Worm (Caenorhabditis elegans) whole organism, young adult: ENCODE data around the gene sulp-4.

Source experiments
- B0336.3 ChIP-seq: fragments of 200-800 bp; sonication (Bioruptor generic); IDR thresholded peaks from 2 replicates; pipeline ENCODE4 v1.3.6; 2022; ENCODE audit warnings: missing genetic modification characterization, missing compliant biosample characterization
- C06A6.2 ChIP-seq: fragments of 200-800 bp; sonication (Bioruptor generic); conservative IDR thresholded peaks from 2 replicates; pipeline ENCODE4 v1.3.6; 2022; ENCODE audit warnings: missing genetic modification characterization, missing compliant biosample characterization
- F23B12.7 ChIP-seq: sonication (generic microtip); optimal IDR thresholded peaks from 2 replicates; lab custom pipeline; 2017; ENCODE audit warnings: missing genetic modification characterization, mild to moderate bottlenecking, missing compliant biosample characterization, antibody characterized with exemption, moderate library complexity; ENCODE audit not compliant: insufficient read depth
- F57A8.1 ChIP-seq: fragments of 200-800 bp; sonication (Bioruptor generic); optimal IDR thresholded peaks from 2 replicates; lab custom pipeline; 2018; ENCODE audit warnings: mild to moderate bottlenecking, missing genetic modification characterization, moderate library complexity, missing compliant biosample characterization
- K12H6.12 ChIP-seq: fragments of 200-800 bp; sonication (Bioruptor generic); optimal IDR thresholded peaks from 2 replicates; lab custom pipeline; 2018; ENCODE audit warnings: mild to moderate bottlenecking, missing genetic modification characterization, missing compliant biosample characterization
- T26A5.8 ChIP-seq: sonication (generic microtip); optimal IDR thresholded peaks from 2 replicates; lab custom pipeline; 2016; ENCODE audit warnings: missing genetic modification characterization, missing compliant biosample characterization
- Y53F4B.3 ChIP-seq: fragments of 200-800 bp; sonication (Bioruptor generic); IDR thresholded peaks from 2 replicates; pipeline ENCODE4 v1.3.6; 2022; ENCODE audit warnings: missing genetic modification reagents, missing genetic modification characterization, missing compliant biosample characterization
- Y79H2A.3 ChIP-seq: fragments of 200-800 bp; sonication (Bioruptor generic); conservative IDR thresholded peaks from 2 replicates; pipeline ENCODE4 v1.3.6; 2022; ENCODE audit warnings: missing genetic modification reagents, missing genetic modification characterization, missing compliant biosample characterization
- Y95B8A.8 ChIP-seq: fragments of 200-800 bp; sonication (Bioruptor generic); IDR thresholded peaks from 2 replicates; pipeline ENCODE4 v1.3.6; 2022; ENCODE audit warnings: missing genetic modification reagents, missing genetic modification characterization, missing compliant biosample characterization
- ama-1 ChIP-seq, 3 experiments: fragments of 150-350 bp in 1 of 3; sonication (generic microtip) in 2 of 3; optimal IDR thresholded peaks; 2 replicates each; lab custom pipeline; 2014 to 2018; ENCODE audit warnings: missing biosample characterization in 2 of 3, missing genetic modification characterization in 2 of 3, missing genetic modification reagents in 2 of 3
- atf-7 ChIP-seq: sonication (generic microtip); optimal IDR thresholded peaks from 2 replicates; lab custom pipeline; 2017; ENCODE audit warnings: mild to moderate bottlenecking, missing genetic modification characterization, missing compliant biosample characterization
- attf-5 ChIP-seq: fragments of 200-800 bp; sonication (Bioruptor generic); optimal IDR thresholded peaks from 2 replicates; lab custom pipeline; 2018; ENCODE audit warnings: mild to moderate bottlenecking, missing genetic modification characterization, missing compliant biosample characterization
- bed-2 ChIP-seq: fragments of 200-800 bp; sonication (Bioruptor generic); IDR thresholded peaks from 2 replicates; pipeline ENCODE4 v1.3.6; 2022; ENCODE audit warnings: missing genetic modification reagents, missing genetic modification characterization, missing compliant biosample characterization
- cebp-1 ChIP-seq, 2 experiments: fragments of 200-800 bp in 1 of 2; sonication (Bioruptor generic) in 1 of 2; sonication (generic microtip) in 1 of 2; IDR thresholded peaks in 1 of 2; optimal IDR thresholded peaks in 1 of 2; 2 replicates each; pipeline versions ENCODE4 v1.3.6 to Lab custom; 2017 to 2022; ENCODE audit warnings: missing compliant biosample characterization in 2 of 2, missing genetic modification characterization in 2 of 2, mild to moderate bottlenecking in 1 of 2, missing genetic modification reagents in 1 of 2, moderate library complexity in 1 of 2
- ceh-27 ChIP-seq: fragments of 200-800 bp; sonication (Bioruptor generic); optimal IDR thresholded peaks from 2 replicates; lab custom pipeline; 2018; ENCODE audit warnings: mild to moderate bottlenecking, missing genetic modification characterization, moderate library complexity, missing compliant biosample characterization
- egl-18 ChIP-seq: fragments of 200-800 bp; sonication (Bioruptor generic); IDR thresholded peaks from 2 replicates; pipeline ENCODE4 v1.3.6; 2022; ENCODE audit warnings: missing genetic modification reagents, missing genetic modification characterization, missing compliant biosample characterization
- ekl-4 ChIP-seq: fragments of 200-800 bp; sonication (Bioruptor generic); IDR thresholded peaks from 2 replicates; pipeline ENCODE4 v1.3.6; 2022; ENCODE audit warnings: missing genetic modification reagents, missing genetic modification characterization, missing compliant biosample characterization
- ets-4 ChIP-seq: fragments of 200-800 bp; sonication (Bioruptor generic); optimal IDR thresholded peaks from 2 replicates; lab custom pipeline; 2018; ENCODE audit warnings: mild to moderate bottlenecking, missing genetic modification characterization, missing compliant biosample characterization
- hmg-1.2 ChIP-seq: fragments of 200-800 bp; sonication (Bioruptor generic); IDR thresholded peaks from 2 replicates; pipeline ENCODE4 v1.3.6; 2022; ENCODE audit warnings: missing genetic modification reagents, missing genetic modification characterization, missing compliant biosample characterization
- let-607 ChIP-seq, 2 experiments: fragments of 200-800 bp in 1 of 2; sonication (Bioruptor generic) in 1 of 2; sonication (generic microtip) in 1 of 2; optimal IDR thresholded peaks; 2 replicates each; lab custom pipeline; 2016 to 2018; ENCODE audit warnings: mild to moderate bottlenecking in 2 of 2, missing compliant biosample characterization in 2 of 2, missing genetic modification characterization in 2 of 2, moderate library complexity in 2 of 2, missing genotype in 1 of 2
- lsy-27 ChIP-seq: sonication (generic microtip); optimal IDR thresholded peaks from 2 replicates; lab custom pipeline; 2017; ENCODE audit warnings: missing genetic modification characterization, mild to moderate bottlenecking, missing compliant biosample characterization, antibody characterized with exemption, missing genotype, borderline replicate concordance; ENCODE audit not compliant: insufficient read depth
- madf-10 ChIP-seq: sonication (generic microtip); optimal IDR thresholded peaks from 2 replicates; lab custom pipeline; 2016; ENCODE audit warnings: mild to moderate bottlenecking, missing genetic modification characterization, missing compliant biosample characterization
- madf-3 ChIP-seq: fragments of 200-800 bp; sonication (Bioruptor generic); IDR thresholded peaks from 2 replicates; pipeline ENCODE4 v1.3.6; 2022; ENCODE audit warnings: missing genetic modification reagents, missing genetic modification characterization, missing compliant biosample characterization
- nhr-120 ChIP-seq: fragments of 200-800 bp; sonication (Bioruptor generic); IDR thresholded peaks from 2 replicates; pipeline ENCODE4 v1.3.6; 2022; ENCODE audit warnings: missing genetic modification characterization, missing compliant biosample characterization
- nhr-179 ChIP-seq: sonication (generic microtip); optimal IDR thresholded peaks from 2 replicates; lab custom pipeline; 2016; ENCODE audit warnings: mild to moderate bottlenecking, missing genetic modification characterization, missing compliant biosample characterization
- nhr-80 ChIP-seq: sonication (generic microtip); optimal IDR thresholded peaks from 2 replicates; lab custom pipeline; 2016; ENCODE audit warnings: missing genetic modification characterization, missing compliant biosample characterization
- nhr-90 ChIP-seq: sonication (generic microtip); optimal IDR thresholded peaks from 2 replicates; lab custom pipeline; 2016; ENCODE audit warnings: missing genotype, mild to moderate bottlenecking, missing genetic modification characterization, missing compliant biosample characterization
- pbrm-1 ChIP-seq: fragments of 200-800 bp; sonication (Bioruptor generic); IDR thresholded peaks from 2 replicates; pipeline ENCODE4 v1.3.6; 2022; ENCODE audit warnings: missing genetic modification reagents, missing genetic modification characterization, missing compliant biosample characterization
- pha-4 ChIP-seq: fragments of 150-350 bp; sonication (generic microtip); optimal IDR thresholded peaks from 2 replicates; lab custom pipeline; 2014; ENCODE audit warnings: missing biosample characterization, missing genetic modification reagents, missing genetic modification characterization
- rec-8 ChIP-seq, 2 experiments: sonication (generic microtip); optimal IDR thresholded peaks; 2 replicates each; lab custom pipeline; 2016; ENCODE audit warnings: mild to moderate bottlenecking in 2 of 2, missing genetic modification characterization in 2 of 2, missing genetic modification reagents in 2 of 2, missing genotype in 2 of 2, missing biosample characterization in 1 of 2, missing compliant biosample characterization in 1 of 2, moderate library complexity in 1 of 2
- sdz-38 ChIP-seq: sonication (generic microtip); optimal IDR thresholded peaks from 2 replicates; lab custom pipeline; 2016; ENCODE audit warnings: missing genotype, missing genetic modification characterization, missing compliant biosample characterization
- snpc-1.3 ChIP-seq: sonication (generic microtip); optimal IDR thresholded peaks from 2 replicates; lab custom pipeline; 2017; ENCODE audit warnings: missing genetic modification characterization, mild to moderate bottlenecking, missing compliant biosample characterization, antibody characterized with exemption, moderate library complexity, missing genotype, missing genetic modification reagents; ENCODE audit not compliant: insufficient read depth
- snpc-3.4 ChIP-seq: sonication (generic microtip); optimal IDR thresholded peaks from 2 replicates; lab custom pipeline; 2017; ENCODE audit warnings: missing genetic modification characterization, mild to moderate bottlenecking, missing compliant biosample characterization, antibody characterized with exemption, moderate library complexity, missing genotype, missing genetic modification reagents
- snpc-4 ChIP-seq, 5 experiments: fragments of 150-350 bp in 1 of 5; sonication (generic microtip) in 4 of 5; optimal IDR thresholded peaks; 2 replicates each; lab custom pipeline; 2014 to 2018; ENCODE audit warnings: missing genetic modification characterization in 5 of 5, missing biosample characterization in 3 of 5, antibody characterized with exemption in 2 of 5, mild to moderate bottlenecking in 2 of 5, missing compliant biosample characterization in 2 of 5, missing genotype in 2 of 5, moderate library complexity in 2 of 5, missing genetic modification reagents in 1 of 5
- somi-1 ChIP-seq: fragments of 200-800 bp; sonication (Bioruptor generic); optimal IDR thresholded peaks from 2 replicates; lab custom pipeline; 2018; ENCODE audit warnings: mild to moderate bottlenecking, missing genetic modification characterization, missing compliant biosample characterization
- tbp1 ChIP-seq: fragments of 200-800 bp; sonication (Bioruptor generic); optimal IDR thresholded peaks from 2 replicates; lab custom pipeline; 2018; ENCODE audit warnings: mild to moderate bottlenecking, missing genetic modification characterization, missing compliant biosample characterization
- tlf-1 ChIP-seq: fragments of 200-800 bp; sonication (Bioruptor generic); optimal IDR thresholded peaks from 2 replicates; lab custom pipeline; 2018; ENCODE audit warnings: mild to moderate bottlenecking, missing genetic modification characterization, missing compliant biosample characterization
- zfh-2 ChIP-seq: fragments of 200-800 bp; sonication (Bioruptor generic); conservative IDR thresholded peaks from 2 replicates; pipeline ENCODE4 v1.3.6; 2022; ENCODE audit warnings: missing genetic modification reagents, missing genetic modification characterization, missing compliant biosample characterization
- ztf-3 ChIP-seq: fragments of 200-800 bp; sonication (Bioruptor generic); optimal IDR thresholded peaks from 2 replicates; lab custom pipeline; 2018; ENCODE audit warnings: mild to moderate bottlenecking, missing genetic modification characterization, missing compliant biosample characterization

sulp-4 gene

ce11 chrV:11876657-11877056 lies 1.5 kb downstream of the sulp-4 start:
- TF ChIP-seq nhr-120 (GFP tag; lab: Robert Waterston, UW) (no peak), egl-18 (no peak), T26A5.8 (tag; lab: Kevin White, UChicago) (no peak), snpc-3.4 (tag; lab: Kevin White, UChicago) (no peak), ekl-4 (GFP tag; lab: Robert Waterston, UW) (no peak), ztf-3 (GFP tag; lab: Kevin White, UChicago) (no peak), Y79H2A.3 (GFP tag; lab: Robert Waterston, UW) (no peak)

- TF ChIP-seq F23B12.7 (tag; lab: Kevin White, UChicago) = no peak
Measured at ce11 chrV:11879732-11880131, 4.6 kb downstream of the sulp-4 start, which contains the start of gene sulp-5. TSS of gene sulp-5 (plus strand) at chrV:11880032.

- TF ChIP-seq ceh-27 = no peak
- TF ChIP-seq, all 124 proteins: peak for 0
Measured at ce11 chrV:11883215-11883614, 8.1 kb downstream of the sulp-4 start.

- TF ChIP-seq atf-7 (tag; lab: Kevin White, UChicago) (no peak), nhr-120 (GFP tag; lab: Robert Waterston, UW) (no peak), F57A8.1 (no peak), nhr-80 (peak; percentile 75), nhr-90 (tag; lab: Kevin White, UChicago) (no peak), hmg-1.2 (GFP tag; lab: Robert Waterston, UW) (no peak), lsy-27 (tag; lab: Kevin White, UChicago) (no peak), K12H6.12 (tag; lab: Kevin White, UChicago) (no peak), snpc-3.4 (tag; lab: Kevin White, UChicago) (no peak), zfh-2 (GFP tag; lab: Robert Waterston, UW) (no peak), nhr-179 (tag; lab: Kevin White, UChicago) (no peak), sdz-38 (tag; lab: Kevin White, UChicago) (no peak), pha-4 (peak; percentile 33), ceh-27 (no peak)
Measured at ce11 chrV:11885087-11885486, 9.9 kb downstream of the sulp-4 start.

ce11 chrV:11885939-11886338 lies 10.8 kb downstream of the sulp-4 start:
- no peak for TF ChIP-seq zfh-2 (GFP tag; lab: Robert Waterston, UW)
- TF ChIP-seq ama-1 (optimal IDR thresholded peaks at IDR 0.05; lab: Kevin White, UChicago) = no peak
- TF ChIP-seq ama-1 (GFP tag; optimal IDR thresholded peaks at IDR 0.05; lab: Kevin White, UChicago) = no peak
- no peak for TF ChIP-seq ets-4
- no peak for TF ChIP-seq cebp-1 (GFP tag; IDR thresholded peaks at IDR 0.05; lab: Robert Waterston, UW)
- peak; percentile 70 for TF ChIP-seq cebp-1 (tag; optimal IDR thresholded peaks at IDR 0.05; lab: Kevin White, UChicago)
- no peak for TF ChIP-seq Y95B8A.8 (GFP tag; lab: Robert Waterston, UW)
- no peak for TF ChIP-seq madf-10 (tag; lab: Kevin White, UChicago)
- TF ChIP-seq tlf-1 (GFP tag; lab: Kevin White, UChicago) = peak; percentile 43
- peak; percentile 30 for TF ChIP-seq tbp1 (GFP tag; lab: Kevin White, UChicago)
- peak; percentile 47 for TF ChIP-seq pha-4
- no peak for TF ChIP-seq snpc-1.3 (tag; lab: Kevin White, UChicago)
- TF ChIP-seq rec-8 (tag; optimal IDR thresholded peaks at IDR 0.05; lab: Kevin White, UChicago) = no peak
- TF ChIP-seq C06A6.2 (GFP tag; lab: Robert Waterston, UW) = 0 out of 2 replicates have a peak, but pooled peaks have one; percentile 13
- TF ChIP-seq Y53F4B.3 (GFP tag; lab: Robert Waterston, UW) = no peak
- TF ChIP-seq attf-5 (GFP tag; lab: Kevin White, UChicago) = no peak
- no peak for TF ChIP-seq Y79H2A.3 (GFP tag; lab: Robert Waterston, UW)
- TF ChIP-seq let-607 (tag; optimal IDR thresholded peaks at IDR 0.05; lab: Kevin White, UChicago) = peak in 1 of 2 experiments; percentile 45
- no peak for TF ChIP-seq bed-2 (GFP tag; lab: Robert Waterston, UW)
- TF ChIP-seq somi-1 (GFP tag; lab: Kevin White, UChicago) = peak; percentile 73
- peak; percentile 43; the same call in 1 of the 2 replicates for TF ChIP-seq B0336.3
- no peak for TF ChIP-seq snpc-4 (GFP tag; optimal IDR thresholded peaks at IDR 0.05; lab: Kevin White, UChicago)
- TF ChIP-seq snpc-4 (tag; optimal IDR thresholded peaks at IDR 0.05; lab: Kevin White, UChicago) = peak in 2 of 4 experiments; percentile 3 to 66
- TF ChIP-seq madf-3 = no peak
- no peak for TF ChIP-seq pbrm-1 (GFP tag; lab: Robert Waterston, UW)
